Worm (Caenorhabditis elegans) whole organism, young adult: ENCODE results near the gene T26G10.4.

Experiments
- B0261.1 ChIP-seq: sonication (generic microtip); optimal IDR thresholded peaks from 2 replicates; lab custom pipeline; 2016; ENCODE audit warnings: mild to moderate bottlenecking, missing genetic modification characterization, moderate library complexity, missing compliant biosample characterization
- F57A8.1 ChIP-seq: fragments of 200-800 bp; sonication (Bioruptor generic); optimal IDR thresholded peaks from 2 replicates; lab custom pipeline; 2018; ENCODE audit warnings: mild to moderate bottlenecking, missing genetic modification characterization, moderate library complexity, missing compliant biosample characterization
- attf-5 ChIP-seq: fragments of 200-800 bp; sonication (Bioruptor generic); optimal IDR thresholded peaks from 2 replicates; lab custom pipeline; 2018; ENCODE audit warnings: mild to moderate bottlenecking, missing genetic modification characterization, missing compliant biosample characterization
- cebp-2 ChIP-seq: fragments of 200-800 bp; sonication (Bioruptor generic); IDR thresholded peaks from 2 replicates; pipeline ENCODE4 v1.3.6; 2022; ENCODE audit warnings: missing genetic modification characterization, missing compliant biosample characterization
- die-1 ChIP-seq: sonication (generic microtip); optimal IDR thresholded peaks from 2 replicates; lab custom pipeline; 2016; ENCODE audit warnings: missing genotype, mild to moderate bottlenecking, missing genetic modification characterization, missing compliant biosample characterization
- efl-1 ChIP-seq: fragments of 150-350 bp; optimal IDR thresholded peaks from 2 replicates; lab custom pipeline; 2014; ENCODE audit warnings: missing biosample characterization, missing genetic modification reagents, missing genetic modification characterization
- let-526 ChIP-seq: fragments of 200-800 bp; sonication (Bioruptor generic); IDR thresholded peaks from 2 replicates; pipeline ENCODE4 v1.3.6; 2022; ENCODE audit warnings: missing genetic modification reagents, missing genetic modification characterization, missing compliant biosample characterization
- let-607 ChIP-seq, 2 experiments: fragments of 200-800 bp in 1 of 2; sonication (Bioruptor generic) in 1 of 2; sonication (generic microtip) in 1 of 2; optimal IDR thresholded peaks; 2 replicates each; lab custom pipeline; 2016 to 2018; ENCODE audit warnings: mild to moderate bottlenecking in 2 of 2, missing compliant biosample characterization in 2 of 2, missing genetic modification characterization in 2 of 2, moderate library complexity in 2 of 2, missing genotype in 1 of 2
- rec-8 ChIP-seq, 2 experiments: sonication (generic microtip); optimal IDR thresholded peaks; 2 replicates each; lab custom pipeline; 2016; ENCODE audit warnings: mild to moderate bottlenecking in 2 of 2, missing genetic modification characterization in 2 of 2, missing genetic modification reagents in 2 of 2, missing genotype in 2 of 2, missing biosample characterization in 1 of 2, missing compliant biosample characterization in 1 of 2, moderate library complexity in 1 of 2
- sea-2 ChIP-seq: fragments of 200-800 bp; sonication (Bioruptor generic); IDR thresholded peaks from 2 replicates; pipeline ENCODE4 v1.3.6; 2022; ENCODE audit warnings: missing genetic modification characterization, missing compliant biosample characterization

- TF ChIP-seq attf-5: no peak
- TF ChIP-seq rec-8 (tag; optimal IDR thresholded peaks at IDR 0.05; lab: Kevin White, UChicago): no peak
- TF ChIP-seq let-607 (tag; optimal IDR thresholded peaks at IDR 0.05; lab: Kevin White, UChicago): no peak
- TF ChIP-seq cebp-2 (GFP tag; lab: Robert Waterston, UW): no peak
- TF ChIP-seq efl-1 (GFP tag; lab: Kevin White, UChicago): no peak
- no peak for TF ChIP-seq die-1 (tag; lab: Kevin White, UChicago)
- TF ChIP-seq sea-2 (GFP tag; lab: Robert Waterston, UW): no peak
- TF ChIP-seq F57A8.1: no peak
- no peak for TF ChIP-seq let-526 (GFP tag; lab: Robert Waterston, UW)
- TF ChIP-seq B0261.1: no peak
Measured at ce11 chrIII:9454730-9455129, 34.4 kb downstream of the T26G10.4 start.
